Worm (Caenorhabditis elegans) whole organism, L1 larva: ENCODE data around the gene glb-1.
A peak's percentile ranks its signal among the peaks of the same experiment; 100 is the strongest.

Experiments used
- C04F5.9 ChIP-seq: sonication (generic microtip); optimal IDR thresholded peaks from 2 replicates; lab custom pipeline; 2016; ENCODE audit warnings: missing genetic modification characterization, missing compliant biosample characterization
- C34B4.2 ChIP-seq: sonication (generic microtip); optimal IDR thresholded peaks from 2 replicates; lab custom pipeline; 2017; ENCODE audit warnings: mild to moderate bottlenecking, missing genetic modification characterization, missing compliant biosample characterization
- F16B12.6 ChIP-seq: fragments of 150-350 bp; optimal IDR thresholded peaks from 2 replicates; lab custom pipeline; 2014; ENCODE audit warnings: missing biosample characterization, missing genetic modification characterization
- aha-1 ChIP-seq: fragments of 150-350 bp; optimal IDR thresholded peaks from 2 replicates; lab custom pipeline; 2014; ENCODE audit warnings: missing biosample characterization, missing genetic modification characterization
- alr-1 ChIP-seq: fragments of 200-800 bp; sonication (Bioruptor generic); optimal IDR thresholded peaks from 2 replicates; lab custom pipeline; 2018; ENCODE audit warnings: borderline replicate concordance, mild to moderate bottlenecking, missing genetic modification characterization, missing compliant biosample characterization
- ama-1 ChIP-seq: fragments of 150-350 bp; optimal IDR thresholded peaks from 2 replicates; lab custom pipeline; 2014
- blmp-1 ChIP-seq: fragments of 150-350 bp; optimal IDR thresholded peaks from 2 replicates; lab custom pipeline; 2014; ENCODE audit warnings: missing biosample characterization, missing genetic modification characterization
- ceh-63 ChIP-seq: fragments of 200-800 bp; sonication (Bioruptor generic); optimal IDR thresholded peaks from 2 replicates; lab custom pipeline; 2018; ENCODE audit warnings: mild to moderate bottlenecking, missing genetic modification characterization, missing compliant biosample characterization
- ceh-90 ChIP-seq: sonication (generic microtip); optimal IDR thresholded peaks from 2 replicates; lab custom pipeline; 2016; ENCODE audit warnings: missing genetic modification characterization, missing compliant biosample characterization
- ces-1 ChIP-seq: fragments of 150-350 bp; optimal IDR thresholded peaks from 2 replicates; lab custom pipeline; 2014; ENCODE audit warnings: missing biosample characterization, missing genetic modification reagents, missing genetic modification characterization
- dpl-1 ChIP-seq, 3 experiments: fragments of 150-350 bp in 2 of 3; sonication (generic microtip) in 1 of 3; optimal IDR thresholded peaks; 2 replicates each; lab custom pipeline; 2014 to 2017; ENCODE audit warnings: missing biosample characterization in 3 of 3, missing genetic modification characterization in 3 of 3, missing genetic modification reagents in 3 of 3
- efl-1 ChIP-seq, 4 experiments: fragments of 150-350 bp; optimal IDR thresholded peaks in 3 of 4; peaks in 1 of 4; 1 replicate in 1 of 4; 2 replicates in 3 of 4; lab custom pipeline; 2014; ENCODE audit warnings: missing biosample characterization in 2 of 4, missing genetic modification characterization in 2 of 4, missing genetic modification reagents in 2 of 4
- efl-3 ChIP-seq: fragments of 200-800 bp; sonication (Bioruptor generic); optimal IDR thresholded peaks from 2 replicates; lab custom pipeline; 2018; ENCODE audit warnings: mild to moderate bottlenecking, missing genetic modification characterization, missing compliant biosample characterization
- egl-27 ChIP-seq, 2 experiments: fragments of 150-350 bp in 1 of 2; sonication (generic microtip); optimal IDR thresholded peaks; 3 replicates each; lab custom pipeline; 2017 to 2018; ENCODE audit warnings: missing biosample characterization in 2 of 2, missing genetic modification characterization in 2 of 2, missing genetic modification reagents in 2 of 2
- elt-2 ChIP-seq: sonication (generic microtip); optimal IDR thresholded peaks from 2 replicates; lab custom pipeline; 2016; ENCODE audit warnings: missing genetic modification characterization, mild to moderate bottlenecking, inconsistent platforms, missing compliant biosample characterization, missing genetic modification reagents
- elt-3 ChIP-seq, 6 experiments: fragments of 150-350 bp in 1 of 6; sonication (generic microtip); optimal IDR thresholded peaks; 2 replicates each; lab custom pipeline; 2017 to 2018; ENCODE audit warnings: missing biosample characterization in 6 of 6, missing genetic modification characterization in 6 of 6, inconsistent platforms in 1 of 6
- fkh-8 ChIP-seq: sonication (generic microtip); optimal IDR thresholded peaks from 2 replicates; lab custom pipeline; 2016; ENCODE audit warnings: mild to moderate bottlenecking, missing genetic modification characterization, missing compliant biosample characterization
- fos-1 ChIP-seq: fragments of 150-350 bp; optimal IDR thresholded peaks from 2 replicates; lab custom pipeline; 2014; ENCODE audit warnings: missing biosample characterization, missing genetic modification characterization
- grh-1 ChIP-seq: fragments of 200-800 bp; sonication (Bioruptor generic); IDR thresholded peaks from 2 replicates; pipeline ENCODE4 v1.3.6; 2022; ENCODE audit warnings: missing genetic modification reagents, missing genetic modification characterization, missing compliant biosample characterization
- irx-1 ChIP-seq: sonication (generic microtip); optimal IDR thresholded peaks from 2 replicates; lab custom pipeline; 2016; ENCODE audit warnings: missing genetic modification characterization, missing compliant biosample characterization
- lin-14 ChIP-seq: fragments of 200-800 bp; sonication (Bioruptor generic); optimal IDR thresholded peaks from 2 replicates; lab custom pipeline; 2018; ENCODE audit warnings: mild to moderate bottlenecking, missing genetic modification characterization, moderate library complexity, missing compliant biosample characterization
- lin-15B ChIP-seq: fragments of 150-350 bp; sonication (generic microtip); optimal IDR thresholded peaks from 3 replicates; lab custom pipeline; 2014; ENCODE audit warnings: missing biosample characterization, missing genetic modification characterization
- lin-35 ChIP-seq, 2 experiments: fragments of 150-350 bp; optimal IDR thresholded peaks; 2 replicates each; lab custom pipeline; 2014; ENCODE audit warnings: missing biosample characterization in 2 of 2, missing genetic modification characterization in 2 of 2, missing genetic modification reagents in 2 of 2
- lin-39 ChIP-seq: fragments of 150-350 bp; optimal IDR thresholded peaks from 2 replicates; lab custom pipeline; 2014; ENCODE audit warnings: missing biosample characterization, missing genetic modification reagents, missing genetic modification characterization
- lir-3 ChIP-seq: sonication (generic microtip); optimal IDR thresholded peaks from 2 replicates; lab custom pipeline; 2016; ENCODE audit warnings: mild to moderate bottlenecking, missing genetic modification characterization, moderate library complexity, missing compliant biosample characterization; ENCODE audit not compliant: poor library complexity
- lsy-2 ChIP-seq, 2 experiments: fragments of 150-350 bp; optimal IDR thresholded peaks; 2 replicates each; lab custom pipeline; 2014; ENCODE audit warnings: missing biosample characterization in 2 of 2, missing genetic modification characterization in 2 of 2
- mab-9 ChIP-seq: fragments of 200-800 bp; sonication (Bioruptor generic); IDR thresholded peaks from 2 replicates; pipeline ENCODE4 v1.3.6; 2022; ENCODE audit warnings: missing genetic modification reagents, missing genetic modification characterization, missing compliant biosample characterization
- mdl-1 ChIP-seq, 2 experiments: fragments of 150-350 bp; optimal IDR thresholded peaks; 2 replicates each; lab custom pipeline; 2014 to 2017; ENCODE audit warnings: missing biosample characterization in 2 of 2, missing genetic modification characterization in 2 of 2, inconsistent platforms in 1 of 2
- mep-1 ChIP-seq: fragments of 150-350 bp; optimal IDR thresholded peaks from 2 replicates; lab custom pipeline; 2014; ENCODE audit warnings: missing biosample characterization, missing genetic modification characterization
- nhr-11 ChIP-seq: fragments of 150-350 bp; optimal IDR thresholded peaks from 2 replicates; lab custom pipeline; 2014; ENCODE audit warnings: missing biosample characterization, missing genetic modification characterization
- nhr-19 ChIP-seq: fragments of 200-800 bp; sonication (Bioruptor generic); conservative IDR thresholded peaks from 2 replicates; pipeline ENCODE4 v1.3.6; 2022; ENCODE audit warnings: missing genetic modification characterization, missing compliant biosample characterization
- nhr-20 ChIP-seq: sonication (generic microtip); optimal IDR thresholded peaks from 2 replicates; lab custom pipeline; 2016; ENCODE audit warnings: mild to moderate bottlenecking, missing genetic modification characterization, missing compliant biosample characterization
- nhr-237 ChIP-seq: fragments of 150-350 bp; optimal IDR thresholded peaks from 2 replicates; lab custom pipeline; 2014; ENCODE audit warnings: missing biosample characterization, missing genetic modification characterization
- nhr-47 ChIP-seq: sonication (generic microtip); optimal IDR thresholded peaks from 2 replicates; lab custom pipeline; 2016; ENCODE audit warnings: mild to moderate bottlenecking, missing genetic modification characterization, moderate library complexity, missing compliant biosample characterization
- nhr-71 ChIP-seq: sonication (generic microtip); optimal IDR thresholded peaks from 2 replicates; lab custom pipeline; 2016; ENCODE audit warnings: mild to moderate bottlenecking, missing genetic modification characterization, moderate library complexity, missing compliant biosample characterization
- nhr-76 ChIP-seq: sonication (generic microtip); optimal IDR thresholded peaks from 2 replicates; lab custom pipeline; 2017; ENCODE audit warnings: missing biosample characterization, missing genetic modification characterization
- nhr-77 ChIP-seq: fragments of 150-350 bp; optimal IDR thresholded peaks from 2 replicates; lab custom pipeline; 2014; ENCODE audit warnings: missing biosample characterization, missing genetic modification characterization
- nhr-85 ChIP-seq: sonication (generic microtip); peaks from one replicate; lab custom pipeline; 2016; ENCODE audit warnings: missing genetic modification characterization, inconsistent platforms, missing compliant biosample characterization
- nhr-90 ChIP-seq: sonication (generic microtip); optimal IDR thresholded peaks from 2 replicates; lab custom pipeline; 2016; ENCODE audit warnings: mild to moderate bottlenecking, missing genetic modification characterization, missing compliant biosample characterization; ENCODE audit not compliant: poor library complexity
- pag-3 ChIP-seq: sonication (generic microtip); optimal IDR thresholded peaks from 2 replicates; lab custom pipeline; 2017; ENCODE audit warnings: missing genetic modification characterization, mild to moderate bottlenecking, missing compliant biosample characterization, antibody characterized with exemption, borderline replicate concordance; ENCODE audit not compliant: insufficient read depth
- pax-3 ChIP-seq: fragments of 200-800 bp; sonication (Bioruptor generic); optimal IDR thresholded peaks from 2 replicates; lab custom pipeline; 2018; ENCODE audit warnings: mild to moderate bottlenecking, missing genetic modification characterization, moderate library complexity, missing compliant biosample characterization
- skn-1 ChIP-seq: fragments of 150-350 bp; optimal IDR thresholded peaks from 2 replicates; lab custom pipeline; 2014; ENCODE audit warnings: missing biosample characterization, missing genetic modification characterization
- snu-23 ChIP-seq: sonication (generic microtip); optimal IDR thresholded peaks from 2 replicates; lab custom pipeline; 2016; ENCODE audit warnings: missing genetic modification characterization, missing compliant biosample characterization
- sptf-1 ChIP-seq: fragments of 150-350 bp; optimal IDR thresholded peaks from 2 replicates; lab custom pipeline; 2014; ENCODE audit warnings: missing biosample characterization, missing genetic modification characterization
- sup-37 ChIP-seq: fragments of 200-800 bp; sonication (Bioruptor generic); optimal IDR thresholded peaks from 2 replicates; lab custom pipeline; 2018; ENCODE audit warnings: mild to moderate bottlenecking, missing genetic modification characterization, missing compliant biosample characterization
- swsn-7 ChIP-seq: sonication (generic microtip); optimal IDR thresholded peaks from 2 replicates; lab custom pipeline; 2016; ENCODE audit warnings: missing genetic modification characterization, missing compliant biosample characterization
- xbp-1 ChIP-seq: sonication (generic microtip); optimal IDR thresholded peaks from 2 replicates; lab custom pipeline; 2016; ENCODE audit warnings: missing genetic modification characterization, missing compliant biosample characterization
- ztf-4 ChIP-seq: fragments of 150-350 bp; optimal IDR thresholded peaks from 2 replicates; lab custom pipeline; 2014; ENCODE audit warnings: missing biosample characterization, missing genetic modification characterization

glb-1 gene

DNA sequence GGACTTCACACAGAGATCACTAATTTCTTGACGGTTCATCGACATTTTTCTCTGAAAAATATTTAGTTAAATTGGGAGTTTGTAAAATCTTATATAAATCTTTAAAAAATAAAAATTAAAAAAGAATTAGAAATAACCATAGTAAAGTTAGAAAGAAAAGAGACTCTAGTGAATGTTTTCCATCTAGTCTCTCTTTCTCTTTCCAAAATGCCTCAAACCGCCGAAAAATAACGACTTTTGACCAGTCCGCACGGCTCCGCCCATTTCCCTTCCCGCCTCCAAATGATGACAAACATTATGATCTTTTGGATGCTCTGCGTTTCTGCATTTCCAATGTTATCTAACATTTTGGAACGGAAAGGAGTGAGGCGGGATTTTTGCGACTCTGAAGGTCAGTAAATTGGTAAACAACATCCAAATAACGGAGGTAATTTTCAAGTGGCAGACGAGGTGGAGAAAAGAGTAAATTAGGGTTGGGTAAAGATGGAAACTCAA lies at the start of gene glb-1:
glb-1 (minus strand) TSS at position 51 of the 495 bp plus-strand sequence.
- TF ChIP-seq nhr-20 (peak; percentile 67), blmp-1 (peak; percentile 69), nhr-71 (tag; lab: Kevin White, UChicago) (peak; percentile 3), lin-15B (tag; lab: Kevin White, UChicago) (no peak), nhr-85 (peak; percentile 81), lsy-2 (tag; optimal IDR thresholded peaks at IDR 0.05; lab: Kevin White, UChicago) (peak; percentile 17), elt-3 (tag; optimal IDR thresholded peaks at IDR 0.05; lab: Kevin White, UChicago) (peak in 1 of 6 experiments; percentile 3), snu-23 (GFP tag; lab: Kevin White, UChicago) (peak; percentile 30), C34B4.2 (no peak), efl-3 (no peak), lin-14 (GFP tag; lab: Kevin White, UChicago) (peak; percentile 72), skn-1 (peak; percentile 85), mep-1 (peak; percentile 35), nhr-47 (no peak), nhr-76 (tag; lab: Kevin White, UChicago) (no peak), dpl-1 (GFP tag; optimal IDR thresholded peaks at IDR 0.05; lab: Kevin White, UChicago) (peak in 2 of 3 experiments; percentile 8 to 25), efl-1 (optimal IDR thresholded peaks at IDR 0.05; lab: Kevin White, UChicago) (peak in 1 of 2 experiments; percentile 2), efl-1 (GFP tag; optimal IDR thresholded peaks at IDR 0.05 in 1 of 2; lab: Kevin White, UChicago) (no peak), nhr-77 (tag; lab: Kevin White, UChicago) (no peak)

- peak; percentile 75 for TF ChIP-seq swsn-7 (tag; lab: Kevin White, UChicago)
- peak; percentile 70 for TF ChIP-seq C04F5.9 (tag; lab: Kevin White, UChicago)
- no peak for TF ChIP-seq ama-1 (lab: Kevin White, UChicago)
- peak; percentile 71 to 81 for TF ChIP-seq lin-35 (GFP tag; optimal IDR thresholded peaks at IDR 0.05; lab: Kevin White, UChicago)
- TF ChIP-seq ceh-63, result no peak
- TF ChIP-seq fkh-8 (tag; lab: Kevin White, UChicago), result no peak
- TF ChIP-seq pax-3 (tag; lab: Kevin White, UChicago), result no peak
- TF ChIP-seq mab-9, result no peak
- no peak for TF ChIP-seq sup-37
- TF ChIP-seq efl-1 (optimal IDR thresholded peaks at IDR 0.05; lab: Kevin White, UChicago), result peak; percentile 67 to 78
- peak; percentile 69 to 96 for TF ChIP-seq efl-1 (GFP tag; optimal IDR thresholded peaks at IDR 0.05 in 1 of 2; lab: Kevin White, UChicago)
- peak; percentile 74 for TF ChIP-seq nhr-47
- TF ChIP-seq mdl-1 (tag; optimal IDR thresholded peaks at IDR 0.05; lab: Kevin White, UChicago), result peak in 1 of 2 experiments; percentile 56
- TF ChIP-seq pag-3 (tag; lab: Kevin White, UChicago), result no peak
- TF ChIP-seq egl-27 (tag; optimal IDR thresholded peaks at IDR 0.05; lab: Kevin White, UChicago), result no peak
- no peak for TF ChIP-seq ces-1 (GFP tag; lab: Kevin White, UChicago)
- peak; percentile 22 for TF ChIP-seq ztf-4 (tag; lab: Kevin White, UChicago)
- TF ChIP-seq nhr-237 (tag; lab: Kevin White, UChicago), result no peak
- peak; percentile 60 for TF ChIP-seq lin-39 (tag; lab: Kevin White, UChicago)
- TF ChIP-seq xbp-1, result peak; percentile 59
- TF ChIP-seq irx-1 (tag; lab: Kevin White, UChicago), result peak; percentile 64
- TF ChIP-seq blmp-1, result no peak
- TF ChIP-seq elt-2 (tag; lab: Kevin White, UChicago), result no peak
- TF ChIP-seq nhr-90 (tag; lab: Kevin White, UChicago), result peak; percentile 57
- TF ChIP-seq snu-23 (GFP tag; lab: Kevin White, UChicago), result peak; percentile 77
- TF ChIP-seq mep-1, result peak; percentile 85
- no peak for TF ChIP-seq aha-1 (tag; lab: Kevin White, UChicago)
- peak; percentile 91 for TF ChIP-seq alr-1 (tag; lab: Kevin White, UChicago)
- TF ChIP-seq lir-3 (tag; lab: Kevin White, UChicago), result peak; percentile 47
- TF ChIP-seq F16B12.6 (tag; lab: Kevin White, UChicago), result peak; percentile 54
- TF ChIP-seq sptf-1 (tag; lab: Kevin White, UChicago), result no peak
- no peak for TF ChIP-seq grh-1 (GFP tag; lab: Robert Waterston, UW)
- TF ChIP-seq nhr-19, result peak; percentile 59
- no peak for TF ChIP-seq fos-1 (tag; lab: Kevin White, UChicago)
- peak; percentile 39 for TF ChIP-seq ceh-90 (tag; lab: Kevin White, UChicago)
- TF ChIP-seq nhr-11 (tag; lab: Kevin White, UChicago), result no peak
Observed at ce11 chrIII:8971255-8972020, 48.3 kb upstream of the glb-1 start, which contains the start of the genes eif-3.D and R08D7.4. Gene eif-3.D (minus strand): TSS chrIII:8971578. Gene R08D7.4 (plus strand): TSS chrIII:8971892.
